5 worm cellular contexts compared by ENCODE assay signal in genomic region chrII:11619895-11620439, ce11.
TF ChIP-seq lines count a peak whose summit lies in the region.

No protein-coding gene starts in this region.

TF ChIP-seq in whole organism, L1 larva, 84 proteins besides CTCF, POLR2A, EP300 and RAD21 (continues in another document):
- TF ChIP-seq hlh-17 (GFP tag; optimal IDR thresholded peaks at IDR 0.05; lab: Kevin White, UChicago; ENCODE audit: borderline replicate concordance): no peak
- TF ChIP-seq ceh-88 (GFP tag; IDR thresholded peaks at IDR 0.05; lab: Robert Waterston, UW): 0 out of 2 replicates have a peak, but pooled peaks have one; percentile 23
- TF ChIP-seq alr-1 (tag; optimal IDR thresholded peaks at IDR 0.05; lab: Kevin White, UChicago; ENCODE audit: borderline replicate concordance): no peak
- TF ChIP-seq unc-86 (tag; optimal IDR thresholded peaks at IDR 0.05; lab: Kevin White, UChicago): peak; percentile 29
- no peak for TF ChIP-seq sptf-1 (tag; optimal IDR thresholded peaks at IDR 0.05; lab: Kevin White, UChicago)
- TF ChIP-seq ztf-11 (tag; optimal IDR thresholded peaks at IDR 0.05; lab: Kevin White, UChicago): peak in 1 of 2 experiments; percentile 15
- no peak for TF ChIP-seq sup-37 (GFP tag; optimal IDR thresholded peaks at IDR 0.05; lab: Kevin White, UChicago)
- no peak for TF ChIP-seq nhr-12 (tag; optimal IDR thresholded peaks at IDR 0.05; lab: Kevin White, UChicago)
- TF ChIP-seq lin-14 (GFP tag; optimal IDR thresholded peaks at IDR 0.05; lab: Kevin White, UChicago): peak; percentile 98
- peak; percentile 40; the same call in 1 of the 2 replicates for TF ChIP-seq grh-1 (GFP tag; IDR thresholded peaks at IDR 0.05; lab: Robert Waterston, UW)
- TF ChIP-seq unc-98 (GFP tag; IDR thresholded peaks at IDR 0.05; lab: Robert Waterston, UW): no peak
- no peak for TF ChIP-seq fkh-10 (GFP tag; optimal IDR thresholded peaks at IDR 0.05; lab: Kevin White, UChicago)
- TF ChIP-seq snu-23 (GFP tag; optimal IDR thresholded peaks at IDR 0.05; lab: Kevin White, UChicago): peak; percentile 68
- TF ChIP-seq C16A3.4 (tag; optimal IDR thresholded peaks at IDR 0.05; lab: Kevin White, UChicago): peak; percentile 49
- TF ChIP-seq mdl-1 (tag; optimal IDR thresholded peaks at IDR 0.05; lab: Kevin White, UChicago): peak in 1 of 2 experiments; percentile 69
- TF ChIP-seq pag-3 (tag; optimal IDR thresholded peaks at IDR 0.05; lab: Kevin White, UChicago; ENCODE audit: borderline replicate concordance, insufficient read depth): no peak
- no peak for TF ChIP-seq ets-5 (GFP tag; IDR thresholded peaks at IDR 0.05; lab: Robert Waterston, UW)

TF ChIP-seq in whole organism, L3 larva, 47 proteins besides CTCF, POLR2A, EP300 and RAD21 (continues in another document):
- TF ChIP-seq ceh-82 (tag; optimal IDR thresholded peaks at IDR 0.05; lab: Kevin White, UChicago) (peak; percentile 55), ZK546.5 (tag; optimal IDR thresholded peaks at IDR 0.05; lab: Kevin White, UChicago) (no peak), daf-12 (tag; optimal IDR thresholded peaks at IDR 0.05; lab: Kevin White, UChicago) (peak; percentile 76), elt-2 (tag; optimal IDR thresholded peaks at IDR 0.05; lab: Kevin White, UChicago) (peak; percentile 81), aly-2 (tag; optimal IDR thresholded peaks at IDR 0.05; lab: Kevin White, UChicago) (no peak), eor-1 (tag; optimal IDR thresholded peaks at IDR 0.05; lab: Kevin White, UChicago) (no peak), R02D3.7 (tag; optimal IDR thresholded peaks at IDR 0.05; lab: Kevin White, UChicago) (peak; percentile 41), pha-4 (tag; optimal IDR thresholded peaks at IDR 0.05; lab: Kevin White, UChicago) (peak; percentile 85), jun-1 (tag; optimal IDR thresholded peaks at IDR 0.05; lab: Kevin White, UChicago) (peak; percentile 75), lin-15B (tag; optimal IDR thresholded peaks at IDR 0.05; lab: Kevin White, UChicago) (peak; percentile 45), ceh-28 (tag; optimal IDR thresholded peaks at IDR 0.05; lab: Kevin White, UChicago) (peak; percentile 78), nhr-25 (tag; optimal IDR thresholded peaks at IDR 0.05; lab: Kevin White, UChicago) (peak; percentile 81), tbx-2 (tag; optimal IDR thresholded peaks at IDR 0.05; lab: Kevin White, UChicago) (peak; percentile 77), snpc-4 (tag; optimal IDR thresholded peaks at IDR 0.05; lab: Kevin White, UChicago) (peak; percentile 80), nfya-1 (tag; optimal IDR thresholded peaks at IDR 0.05; lab: Kevin White, UChicago; ENCODE audit: insufficient read depth) (peak; percentile 95), nhr-11 (tag; optimal IDR thresholded peaks at IDR 0.05; lab: Kevin White, UChicago) (peak; percentile 18), nhr-237 (tag; optimal IDR thresholded peaks at IDR 0.05; lab: Kevin White, UChicago) (no peak), nhr-43 (tag; optimal IDR thresholded peaks at IDR 0.05; lab: Kevin White, UChicago; ENCODE audit: poor library complexity, severe bottlenecking) (peak; percentile 88)

TF ChIP-seq in whole organism, early embryonic, 17 proteins besides CTCF, POLR2A, EP300 and RAD21:
- no peak for TF ChIP-seq aly-1 (tag; optimal IDR thresholded peaks at IDR 0.05; lab: Kevin White, UChicago)
- no peak for TF ChIP-seq hmbx-1 (tag; optimal IDR thresholded peaks at IDR 0.05; lab: Kevin White, UChicago)
- peak; percentile 9; the same call in 1 of the 2 replicates for TF ChIP-seq pes-1 (GFP tag; IDR thresholded peaks at IDR 0.05; lab: Robert Waterston, UW)
- TF ChIP-seq scrt-1 (GFP tag; IDR thresholded peaks at IDR 0.05; lab: Robert Waterston, UW): no peak
- TF ChIP-seq tbx-37 (GFP tag; conservative IDR thresholded peaks at IDR 0.05; lab: Robert Waterston, UW): no peak
- TF ChIP-seq tbx-11 (GFP tag; IDR thresholded peaks at IDR 0.05; lab: Robert Waterston, UW): no peak
- TF ChIP-seq ceh-36 (tag; optimal IDR thresholded peaks at IDR 0.05; lab: Kevin White, UChicago): no peak
- peak; percentile 70 for TF ChIP-seq B0310.2 (tag; optimal IDR thresholded peaks at IDR 0.05; lab: Kevin White, UChicago)
- no peak for TF ChIP-seq flt-1 (GFP tag; IDR thresholded peaks at IDR 0.05; lab: Robert Waterston, UW)
- no peak for TF ChIP-seq ceh-13 (GFP tag; optimal IDR thresholded peaks at IDR 0.05; lab: Kevin White, UChicago)
- TF ChIP-seq ama-1 (optimal IDR thresholded peaks at IDR 0.05; lab: Kevin White, UChicago): no peak
- TF ChIP-seq hmg-4 (GFP tag; optimal IDR thresholded peaks at IDR 0.05; lab: Kevin White, UChicago): no peak

TF ChIP-seq in whole organism, midembryonic, 9 proteins besides CTCF, POLR2A, EP300 and RAD21:
- TF ChIP-seq ztf-23 (GFP tag; IDR thresholded peaks at IDR 0.05; lab: Robert Waterston, UW) (no peak), T22C8.4 (GFP tag; IDR thresholded peaks at IDR 0.05; lab: Robert Waterston, UW) (no peak), tab-1 (GFP tag; IDR thresholded peaks at IDR 0.05; lab: Robert Waterston, UW) (no peak), flt-1 (GFP tag; IDR thresholded peaks at IDR 0.05; lab: Robert Waterston, UW) (peak; percentile 33; the same call in 1 of the 2 replicates), klf-2 (GFP tag; conservative IDR thresholded peaks at IDR 0.05; lab: Robert Waterston, UW) (no peak), ref-1 (GFP tag; conservative IDR thresholded peaks at IDR 0.05; lab: Robert Waterston, UW) (no peak), ztf-29 (GFP tag; IDR thresholded peaks at IDR 0.05; lab: Robert Waterston, UW) (no peak)
TF ChIP-seq in whole organism, midembryonic: peak in this region for 1.

TF ChIP-seq in whole organism, young adult, 124 proteins besides CTCF, POLR2A, EP300 and RAD21 (continues in another document):
- TF ChIP-seq lin-40 (tag; optimal IDR thresholded peaks at IDR 0.05; lab: Kevin White, UChicago) (peak; percentile 86), lag-1 (GFP tag; IDR thresholded peaks at IDR 0.05; lab: Robert Waterston, UW) (no peak), snpc-1.3 (tag; optimal IDR thresholded peaks at IDR 0.05; lab: Kevin White, UChicago; ENCODE audit: insufficient read depth) (no peak), atf-7 (tag; optimal IDR thresholded peaks at IDR 0.05; lab: Kevin White, UChicago) (peak; percentile 90), ccch-3 (GFP tag; optimal IDR thresholded peaks at IDR 0.05; lab: Kevin White, UChicago) (no peak), gei-17 (GFP tag; optimal IDR thresholded peaks at IDR 0.05; lab: Kevin White, UChicago) (peak; percentile 61), pbrm-1 (GFP tag; IDR thresholded peaks at IDR 0.05; lab: Robert Waterston, UW) (0 out of 2 replicates have a peak, but pooled peaks have one; percentile 55), ets-4 (GFP tag; optimal IDR thresholded peaks at IDR 0.05; lab: Kevin White, UChicago) (peak; percentile 79), K11D2.4 (GFP tag; IDR thresholded peaks at IDR 0.05; lab: Robert Waterston, UW) (peak; percentile 87), ztf-18 (tag; optimal IDR thresholded peaks at IDR 0.05; lab: Kevin White, UChicago) (peak; percentile 55), dox-1 (GFP tag; IDR thresholded peaks at IDR 0.05; lab: Robert Waterston, UW) (peak; percentile 87), zfh-2 (GFP tag; conservative IDR thresholded peaks at IDR 0.05; lab: Robert Waterston, UW) (peak; percentile 100), nfyb-1 (GFP tag; IDR thresholded peaks at IDR 0.05; lab: Robert Waterston, UW) (peak; percentile 79), B0336.3 (GFP tag; IDR thresholded peaks at IDR 0.05; lab: Robert Waterston, UW) (peak; percentile 85), Y56A3A.18 (GFP tag; IDR thresholded peaks at IDR 0.05; lab: Robert Waterston, UW) (no peak), snpc-4 (GFP tag; optimal IDR thresholded peaks at IDR 0.05; lab: Kevin White, UChicago) (no peak), snpc-4 (tag; optimal IDR thresholded peaks at IDR 0.05; lab: Kevin White, UChicago) (peak in 3 of 4 experiments; percentile 28 to 67 (median 58)), lin-35 (GFP tag; optimal IDR thresholded peaks at IDR 0.05; lab: Kevin White, UChicago) (peak in 1 of 3 experiments; percentile 36), T07F8.4 (tag; optimal IDR thresholded peaks at IDR 0.05; lab: Kevin White, UChicago) (peak; percentile 24), hmg-20 (GFP tag; IDR thresholded peaks at IDR 0.05; lab: Robert Waterston, UW) (0 out of 2 replicates have a peak, but pooled peaks have one; percentile 44), lir-1 (GFP tag; conservative IDR thresholded peaks at IDR 0.05; lab: Robert Waterston, UW) (no peak), hlh-12 (tag; optimal IDR thresholded peaks at IDR 0.05; lab: Kevin White, UChicago) (no peak), sea-2 (GFP tag; IDR thresholded peaks at IDR 0.05; lab: Robert Waterston, UW) (no peak), aptf-2 (GFP tag; conservative IDR thresholded peaks at IDR 0.05; lab: Robert Waterston, UW) (no peak), K12H6.12 (tag; optimal IDR thresholded peaks at IDR 0.05; lab: Kevin White, UChicago) (peak; percentile 91), ceh-27 (GFP tag; optimal IDR thresholded peaks at IDR 0.05; lab: Kevin White, UChicago) (peak; percentile 59), F23B12.7 (tag; optimal IDR thresholded peaks at IDR 0.05; lab: Kevin White, UChicago; ENCODE audit: insufficient read depth) (no peak), hrde-1 (tag; optimal IDR thresholded peaks at IDR 0.05; lab: Kevin White, UChicago; ENCODE audit: borderline replicate concordance) (no peak), let-526 (GFP tag; IDR thresholded peaks at IDR 0.05; lab: Robert Waterston, UW) (no peak), dpff-1 (tag; optimal IDR thresholded peaks at IDR 0.05; lab: Kevin White, UChicago) (no peak), ztf-22 (GFP tag; optimal IDR thresholded peaks at IDR 0.05; lab: Kevin White, UChicago) (peak; percentile 63), F37B4.10 (GFP tag; IDR thresholded peaks at IDR 0.05; lab: Robert Waterston, UW) (0 out of 2 replicates have a peak, but pooled peaks have one; percentile 12), mcd-1 (GFP tag; IDR thresholded peaks at IDR 0.05; lab: Robert Waterston, UW) (peak; percentile 73), ceh-58 (GFP tag; IDR thresholded peaks at IDR 0.05; lab: Robert Waterston, UW) (no peak), cebp-2 (GFP tag; IDR thresholded peaks at IDR 0.05; lab: Robert Waterston, UW) (no peak), athp-1 (tag; optimal IDR thresholded peaks at IDR 0.05; lab: Kevin White, UChicago) (no peak), bed-2 (GFP tag; IDR thresholded peaks at IDR 0.05; lab: Robert Waterston, UW) (0 out of 2 replicates have a peak, but pooled peaks have one; percentile 53), lin-54 (GFP tag; optimal IDR thresholded peaks at IDR 0.05; lab: Kevin White, UChicago) (peak; percentile 49), madf-6 (GFP tag; IDR thresholded peaks at IDR 0.05; lab: Robert Waterston, UW) (peak; percentile 29; the same call in 1 of the 2 replicates), nhr-80 (tag; optimal IDR thresholded peaks at IDR 0.05; lab: Kevin White, UChicago) (peak; percentile 100), F22D6.2 (tag; optimal IDR thresholded peaks at IDR 0.05; lab: Kevin White, UChicago) (peak; percentile 43), xnd-1 (tag; optimal IDR thresholded peaks at IDR 0.05; lab: Kevin White, UChicago) (no peak)

Comparison
In these comparisons a context has a peak if more than half of its experiments do, and no peak if none do; other contexts are left out.
1. Of the 8 proteins assayed by ChIP-seq in both whole organism, young adult and whole organism, L1 larva: peak only in whole organism, young adult: none; only in whole organism, L1 larva: efl-1 and unc-130; in both: nhr-90 and snpc-4; in neither: 2; mixed calls (peak in some experiments, not most) for 2.